Worm (Caenorhabditis elegans): ENCODE data around the gene C24B5.4.

- TF ChIP-seq tbx-2 (tag; optimal IDR thresholded peaks at IDR 0.05) (no peak), zag-1 (tag; optimal IDR thresholded peaks at IDR 0.05) (no peak), elt-3 (tag; optimal IDR thresholded peaks at IDR 0.05) (no peak), nhr-77 (tag; optimal IDR thresholded peaks at IDR 0.05) (no peak), pqm-1 (tag; optimal IDR thresholded peaks at IDR 0.05) (no peak), aly-2 (tag; optimal IDR thresholded peaks at IDR 0.05) (no peak), nhr-28 (tag; optimal IDR thresholded peaks at IDR 0.05) (no peak)
Measured at ce11 chrV:9166306-9166705, 30.8 kb downstream of the C24B5.4 start.
